Fruit fly (Drosophila melanogaster): ENCODE measurements around the gene rho.

rho gene

DNA sequence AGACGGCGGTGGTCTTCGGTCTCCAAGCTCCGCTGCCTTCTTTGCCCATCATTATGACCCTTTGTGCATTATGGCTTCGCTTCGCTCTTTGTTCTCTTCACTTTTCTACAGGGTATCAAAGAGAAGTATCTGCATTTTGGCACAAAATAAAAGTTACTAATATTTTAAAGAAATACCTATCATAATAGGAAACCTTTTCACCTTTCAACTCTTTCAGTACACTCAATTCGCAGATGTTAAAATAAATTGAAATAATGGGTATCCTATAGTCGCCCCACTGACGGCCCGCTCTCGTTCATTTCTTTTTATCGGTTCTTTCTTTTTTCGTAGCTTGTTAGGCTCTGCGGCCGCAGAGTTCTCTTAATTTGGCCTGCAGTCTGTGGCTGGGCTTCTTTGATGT, 20.7 kb upstream of the rho start (continued):
- no peak for TF ChIP-seq CG2129 (GFP tag; IDR thresholded peaks at IDR 0.05; ENCODE audit: partially characterized antibody)
- peak in 1 of 3 experiments; percentile 97 for TF ChIP-seq lola (GFP tag; optimal IDR thresholded peaks at IDR 0.05)
- TF ChIP-seq CG2712 (tag; optimal IDR thresholded peaks at IDR 0.05) = peak; percentile 97
- TF ChIP-seq CG11504 (tag; optimal IDR thresholded peaks at IDR 0.05) = peak; percentile 80
- TF ChIP-seq Drgx (GFP tag; IDR thresholded peaks at IDR 0.05) = no peak; the same call in 1 of the 2 replicates
- TF ChIP-seq pita (GFP tag; optimal IDR thresholded peaks at IDR 0.05) = no peak
- TF ChIP-seq CG4328 (GFP tag; optimal IDR thresholded peaks at IDR 0.05) = no peak
- TF ChIP-seq Hsf (GFP tag; optimal IDR thresholded peaks at IDR 0.05) = peak; percentile 89
- peak; percentile 43 for TF ChIP-seq org-1 (GFP tag; optimal IDR thresholded peaks at IDR 0.05)
- TF ChIP-seq wdn (GFP tag; IDR thresholded peaks at IDR 0.05) = no peak
- TF ChIP-seq Abd-B (GFP tag; optimal IDR thresholded peaks at IDR 0.05) = peak; percentile 86
- peak; percentile 55 for TF ChIP-seq CG14441 (GFP tag; IDR thresholded peaks at IDR 0.05)
- peak; percentile 80 for TF ChIP-seq tio (GFP tag; optimal IDR thresholded peaks at IDR 0.05)
- no peak for TF ChIP-seq tna (GFP tag; IDR thresholded peaks at IDR 0.05; ENCODE audit: partially characterized antibody)
- TF ChIP-seq tx (GFP tag; optimal IDR thresholded peaks at IDR 0.05) = peak; percentile 65
- TF ChIP-seq CG17912 (GFP tag; optimal IDR thresholded peaks at IDR 0.05) = no peak
- TF ChIP-seq cwo (GFP tag; optimal IDR thresholded peaks at IDR 0.05) = no peak
- TF ChIP-seq Sox102F (GFP tag; optimal IDR thresholded peaks at IDR 0.05) = peak; percentile 83
- no peak for TF ChIP-seq HLH4C (GFP tag; IDR thresholded peaks at IDR 0.05; ENCODE audit: partially characterized antibody)
- peak; percentile 89 for TF ChIP-seq tap (tag; optimal IDR thresholded peaks at IDR 0.05)
- peak; percentile 94 for TF ChIP-seq lbe (GFP tag; optimal IDR thresholded peaks at IDR 0.05)
- TF ChIP-seq CG15601 (tag; optimal IDR thresholded peaks at IDR 0.05) = peak; percentile 95
- no peak for TF ChIP-seq Dbx (GFP tag; IDR thresholded peaks at IDR 0.05)
- TF ChIP-seq Oaz (GFP tag; IDR thresholded peaks at IDR 0.05) = no peak
- TF ChIP-seq CG10959 (GFP tag; IDR thresholded peaks at IDR 0.05) = peak; percentile 95
- TF ChIP-seq ranshi (GFP tag; IDR thresholded peaks at IDR 0.05) = peak; percentile 81; the same call in 1 of the 2 replicates
- TF ChIP-seq Oli (tag; optimal IDR thresholded peaks at IDR 0.05) = peak; percentile 86
- no peak for TF ChIP-seq yki (optimal IDR thresholded peaks at IDR 0.05)
- TF ChIP-seq Hey (tag; optimal IDR thresholded peaks at IDR 0.05) = no peak
- TF ChIP-seq kni (GFP tag; optimal IDR thresholded peaks at IDR 0.05) = peak; percentile 67
- TF ChIP-seq CG11398 (GFP tag; optimal IDR thresholded peaks at IDR 0.05) = peak; percentile 56
- TF ChIP-seq dmrt11E (tag; optimal IDR thresholded peaks at IDR 0.05) = peak; percentile 98
- TF ChIP-seq CG4404 (GFP tag; IDR thresholded peaks at IDR 0.05) = peak; percentile 92
- peak; percentile 72 for TF ChIP-seq Rx (GFP tag; IDR thresholded peaks at IDR 0.05)
- TF ChIP-seq CG2202 (tag; optimal IDR thresholded peaks at IDR 0.05) = peak; percentile 95
- peak; percentile 61 for TF ChIP-seq CrebB (tag; optimal IDR thresholded peaks at IDR 0.05)
- peak; percentile 91 for TF ChIP-seq CG4424 (GFP tag; optimal IDR thresholded peaks at IDR 0.05)
- peak; percentile 95 for TF ChIP-seq croc (GFP tag; conservative IDR thresholded peaks at IDR 0.05)
- peak; percentile 93 for TF ChIP-seq CG6689 (GFP tag; IDR thresholded peaks at IDR 0.05)
- no peak for TF ChIP-seq schlank (tag; optimal IDR thresholded peaks at IDR 0.05)
- peak; percentile 60 for TF ChIP-seq CG7786 (GFP tag; optimal IDR thresholded peaks at IDR 0.05)
- peak; percentile 77 for TF ChIP-seq E2f1 (GFP tag; IDR thresholded peaks at IDR 0.05)
- peak; percentile 60 for TF ChIP-seq stwl (tag; optimal IDR thresholded peaks at IDR 0.05)
- TF ChIP-seq CG14710 (tag; optimal IDR thresholded peaks at IDR 0.05) = peak; percentile 93
- TF ChIP-seq bcd (GFP tag; optimal IDR thresholded peaks at IDR 0.05) = peak; percentile 79
- peak; percentile 39 for TF ChIP-seq CG14965 (GFP tag; optimal IDR thresholded peaks at IDR 0.05; ENCODE audit: borderline replicate concordance)
- TF ChIP-seq odd (GFP tag; optimal IDR thresholded peaks at IDR 0.05) = peak; percentile 55
- TF ChIP-seq CG11456 (GFP tag; IDR thresholded peaks at IDR 0.05) = peak; percentile 44; the same call in 1 of the 3 replicates
- TF ChIP-seq Dek (tag; optimal IDR thresholded peaks at IDR 0.05) = peak; percentile 5
- TF ChIP-seq pan (optimal IDR thresholded peaks at IDR 0.05) = peak in 1 of 2 experiments; percentile 58
- TF ChIP-seq pan (GFP tag; optimal IDR thresholded peaks at IDR 0.05 in 1 of 2, IDR thresholded peaks at IDR 0.05 in 1 of 2) = peak; percentile 64 to 76
